Worm (Caenorhabditis elegans) whole organism, L3 larva: Measurements from ENCODE around the gene C50E10.1.

Experiments used
- R02D3.7 ChIP-seq: fragments of 150-350 bp; optimal IDR thresholded peaks from 2 replicates; lab custom pipeline; 2014; ENCODE audit warnings: missing biosample characterization, missing genetic modification characterization
- ZK546.5 ChIP-seq: sonication (generic microtip); optimal IDR thresholded peaks from 2 replicates; lab custom pipeline; 2017; ENCODE audit warnings: missing biosample characterization, missing genetic modification characterization
- aly-2 ChIP-seq: fragments of 150-350 bp; optimal IDR thresholded peaks from 2 replicates; lab custom pipeline; 2014; ENCODE audit warnings: missing biosample characterization, missing genetic modification characterization
- ama-1 ChIP-seq: fragments of 150-350 bp; optimal IDR thresholded peaks from 2 replicates; lab custom pipeline; 2018
- daf-12 ChIP-seq: fragments of 150-350 bp; optimal IDR thresholded peaks from 2 replicates; lab custom pipeline; 2014; ENCODE audit warnings: missing biosample characterization, missing genetic modification reagents, missing genetic modification characterization
- egl-27 ChIP-seq: sonication (generic microtip); optimal IDR thresholded peaks from 4 replicates; lab custom pipeline; 2017; ENCODE audit warnings: missing biosample characterization, missing genetic modification reagents, missing genetic modification characterization
- elt-3 ChIP-seq, 3 experiments: fragments of 150-350 bp in 1 of 3; sonication (generic microtip) in 2 of 3; optimal IDR thresholded peaks; 2 replicates in 2 of 3; 4 replicates in 1 of 3; lab custom pipeline; 2014 to 2017; ENCODE audit warnings: missing biosample characterization in 3 of 3, missing genetic modification characterization in 3 of 3
- fkh-2 ChIP-seq: fragments of 150-350 bp; optimal IDR thresholded peaks from 2 replicates; lab custom pipeline; 2014; ENCODE audit warnings: missing biosample characterization, missing genetic modification reagents, missing genetic modification characterization
- mml-1 ChIP-seq: fragments of 150-350 bp; sonication (generic microtip); optimal IDR thresholded peaks from 3 replicates; lab custom pipeline; 2014; ENCODE audit warnings: missing biosample characterization, missing genetic modification characterization
- nhr-12 ChIP-seq: fragments of 150-350 bp; optimal IDR thresholded peaks from 2 replicates; lab custom pipeline; 2014; ENCODE audit warnings: missing biosample characterization, missing genetic modification characterization
- nhr-28 ChIP-seq: fragments of 150-350 bp; optimal IDR thresholded peaks from 2 replicates; lab custom pipeline; 2014; ENCODE audit warnings: missing biosample characterization, missing genetic modification characterization
- nhr-77 ChIP-seq: fragments of 150-350 bp; optimal IDR thresholded peaks from 2 replicates; lab custom pipeline; 2014; ENCODE audit warnings: missing biosample characterization, missing genetic modification characterization
- sea-2 ChIP-seq: fragments of 150-350 bp; sonication (generic microtip); optimal IDR thresholded peaks from 4 replicates; lab custom pipeline; 2014; ENCODE audit warnings: missing biosample characterization, missing genetic modification reagents, missing genetic modification characterization
- unc-62 ChIP-seq: fragments of 150-350 bp; sonication (generic microtip); optimal IDR thresholded peaks from 4 replicates; lab custom pipeline; 2014; ENCODE audit warnings: missing biosample characterization, missing genetic modification reagents, missing genetic modification characterization

- TF ChIP-seq daf-12 (tag; lab: Kevin White, UChicago) (no peak), ama-1 (lab: Kevin White, UChicago) (no peak), ZK546.5 (tag; lab: Kevin White, UChicago) (no peak), elt-3 (tag; optimal IDR thresholded peaks at IDR 0.05; lab: Kevin White, UChicago) (no peak), nhr-28 (tag; lab: Kevin White, UChicago) (no peak), nhr-77 (no peak), unc-62 (no peak), sea-2 (no peak), fkh-2 (no peak), nhr-12 (tag; lab: Kevin White, UChicago) (no peak), R02D3.7 (no peak), aly-2 (no peak), egl-27 (tag; lab: Kevin White, UChicago) (no peak), mml-1 (no peak)
These were observed 1.6 kb downstream of the C50E10.1 start for ce11 chrII:12300680-12301079.
